Fruit fly (Drosophila melanogaster) whole organism, prepupa: Measurements from ENCODE around the gene Nep1.

Experiments
- CG15336 ChIP-seq: fragments of 200-800 bp; sonication (Bioruptor generic); IDR thresholded peaks from 2 replicates; pipeline ENCODE4 v1.3.6; 2022; ENCODE audit warnings: missing biosample characterization, missing genetic modification characterization
- CG16779 ChIP-seq: fragments of 200-800 bp; sonication (Bioruptor generic); optimal IDR thresholded peaks from 3 replicates; lab custom pipeline; 2017; ENCODE audit warnings: missing biosample characterization, mild to moderate bottlenecking, missing genetic modification characterization
- CG6276 ChIP-seq: fragments of 200-800 bp; sonication (Bioruptor generic); optimal IDR thresholded peaks from 2 replicates; lab custom pipeline; 2017; ENCODE audit warnings: missing biosample characterization, mild to moderate bottlenecking, missing genetic modification characterization
- CG6792 ChIP-seq: fragments of 200-800 bp; sonication (Bioruptor generic); optimal IDR thresholded peaks from 3 replicates; lab custom pipeline; 2016; ENCODE audit warnings: missing biosample characterization, missing genetic modification characterization
- CG6808 ChIP-seq: fragments of 200-800 bp; sonication (Bioruptor generic); optimal IDR thresholded peaks from 3 replicates; lab custom pipeline; 2017; ENCODE audit warnings: missing biosample characterization, missing genetic modification characterization, mild to moderate bottlenecking, moderate library complexity, missing genetic modification reagents
- CG8119 ChIP-seq: fragments of 200-800 bp; sonication (Bioruptor generic); IDR thresholded peaks from 3 replicates; pipeline ENCODE4 v1.3.6; 2022; ENCODE audit warnings: missing biosample characterization, missing genetic modification characterization
- Met ChIP-seq: fragments of 200-800 bp; sonication (Bioruptor generic); optimal IDR thresholded peaks from 3 replicates; lab custom pipeline; 2016; ENCODE audit warnings: missing biosample characterization, missing genetic modification characterization
- OdsH ChIP-seq: fragments of 200-800 bp; sonication (Bioruptor generic); optimal IDR thresholded peaks from 3 replicates; lab custom pipeline; 2016; ENCODE audit warnings: missing biosample characterization, missing genetic modification characterization
- Sox102F ChIP-seq: fragments of 200-800 bp; sonication (Bioruptor generic); optimal IDR thresholded peaks from 2 replicates; lab custom pipeline; 2016; ENCODE audit warnings: missing biosample characterization, mild to moderate bottlenecking, missing genetic modification characterization
- achi ChIP-seq: fragments of 200-800 bp; sonication (Bioruptor generic); optimal IDR thresholded peaks from 3 replicates; lab custom pipeline; 2016; ENCODE audit warnings: missing biosample characterization, missing genetic modification characterization
- eg ChIP-seq: fragments of 200-800 bp; sonication (Bioruptor generic); IDR thresholded peaks from 3 replicates; pipeline ENCODE4 v1.3.6; 2022; ENCODE audit warnings: missing biosample characterization, missing genetic modification characterization
- esn ChIP-seq: fragments of 200-800 bp; sonication (Bioruptor generic); optimal IDR thresholded peaks from 2 replicates; lab custom pipeline; 2016; ENCODE audit warnings: missing biosample characterization, mild to moderate bottlenecking, missing genetic modification characterization, moderate library complexity
- fd59A ChIP-seq: fragments of 200-800 bp; sonication (Bioruptor generic); optimal IDR thresholded peaks from 2 replicates; lab custom pipeline; 2017; ENCODE audit warnings: missing biosample characterization, mild to moderate bottlenecking, missing genetic modification characterization, missing genetic modification reagents
- ss ChIP-seq, 2 experiments: fragments of 200-800 bp; sonication (Bioruptor generic); optimal IDR thresholded peaks; 2 replicates in 1 of 2; 3 replicates in 1 of 2; lab custom pipeline; 2017 to 2018; ENCODE audit warnings: mild to moderate bottlenecking in 2 of 2, missing biosample characterization in 2 of 2, missing genetic modification characterization in 2 of 2, moderate library complexity in 1 of 2

DNA sequence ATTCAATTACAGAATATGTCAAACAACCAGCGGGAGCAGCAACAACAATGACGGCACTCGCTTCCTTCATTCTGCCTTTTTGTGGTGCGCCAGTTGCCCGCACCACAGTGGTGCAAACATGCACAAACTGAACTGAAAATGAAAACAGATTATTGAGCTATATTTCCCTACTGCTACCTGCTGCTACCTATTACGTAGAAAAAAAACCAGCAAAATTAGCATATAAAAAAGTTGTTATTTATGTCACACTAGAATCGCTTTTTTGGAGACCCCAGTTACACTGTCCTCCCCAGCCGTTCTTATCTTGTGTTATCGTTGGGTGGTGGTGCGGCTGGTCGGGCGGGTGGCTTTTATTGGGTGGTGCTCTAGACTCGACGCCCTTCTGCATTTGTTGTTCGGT, 6.6 kb downstream of the Nep1 start:
- TF ChIP-seq achi (GFP tag; lab: Kevin White, UChicago) (peak; percentile 64), CG6792 (GFP tag; lab: Kevin White, UChicago) (peak; percentile 66), CG15336 (GFP tag; lab: Robert Waterston, UW) (peak; percentile 53; the same call in 1 of the 2 replicates), Sox102F (GFP tag; lab: Kevin White, UChicago) (peak; percentile 67), CG16779 (tag; lab: Kevin White, UChicago) (no peak), ss (GFP tag; optimal IDR thresholded peaks at IDR 0.05; lab: Kevin White, UChicago) (peak in 1 of 2 experiments; percentile 25), Met (GFP tag; lab: Kevin White, UChicago) (peak; percentile 76), CG6276 (peak; percentile 20), CG8119 (GFP tag; lab: Robert Waterston, UW) (peak; percentile 57; the same call in 2 of the 3 replicates), fd59A (GFP tag; lab: Kevin White, UChicago) (peak; percentile 57), eg (GFP tag; lab: Robert Waterston, UW) (peak; percentile 78), OdsH (peak; percentile 70), CG6808 (GFP tag; lab: Kevin White, UChicago) (peak; percentile 16), esn (GFP tag; lab: Kevin White, UChicago) (no peak)
